Fruit fly (Drosophila melanogaster): ENCODE data around the gene Atg17.

The Atg17 gene

dm6 chr3R:5620387-5620956 lies 49.0 kb upstream of the Atg17 start (continued):
- peak; percentile 52 for TF ChIP-seq CG3163 (GFP tag; optimal IDR thresholded peaks at IDR 0.05)
- TF ChIP-seq CG5245 (GFP tag; optimal IDR thresholded peaks at IDR 0.05), result peak; percentile 61
- TF ChIP-seq run (tag; optimal IDR thresholded peaks at IDR 0.05), result no peak
- TF ChIP-seq CG6813 (GFP tag; optimal IDR thresholded peaks at IDR 0.05), result peak; percentile 47
- no peak for TF ChIP-seq aop (GFP tag; IDR thresholded peaks at IDR 0.05)
- peak; percentile 79 for TF ChIP-seq CG31441 (GFP tag; IDR thresholded peaks at IDR 0.05)
- peak; percentile 66; the same call in 1 of the 3 replicates for TF ChIP-seq CG11456 (GFP tag; IDR thresholded peaks at IDR 0.05)
- TF ChIP-seq gsb (GFP tag; IDR thresholded peaks at IDR 0.05), result 0 out of 2 replicates have a peak, but pooled peaks have one; percentile 9
- TF ChIP-seq Xbp1 (GFP tag; optimal IDR thresholded peaks at IDR 0.05), result peak; percentile 71
- no peak for TF ChIP-seq bbx (GFP tag; IDR thresholded peaks at IDR 0.05; ENCODE audit: partially characterized antibody)
- peak; percentile 43; the same call in 1 of the 2 replicates for TF ChIP-seq CG14014 (GFP tag; IDR thresholded peaks at IDR 0.05)
- no peak for TF ChIP-seq dan (GFP tag; IDR thresholded peaks at IDR 0.05)
- TF ChIP-seq CG11085 (GFP tag; IDR thresholded peaks at IDR 0.05), result peak; percentile 48; the same call in 1 of the 2 replicates
- TF ChIP-seq Bdp1 (GFP tag; optimal IDR thresholded peaks at IDR 0.05), result no peak
- TF ChIP-seq mam (GFP tag; optimal IDR thresholded peaks at IDR 0.05), result peak; percentile 60
- peak; percentile 15; the same call in 1 of the 2 replicates for TF ChIP-seq wor (GFP tag; IDR thresholded peaks at IDR 0.05)
- peak; percentile 73 for TF ChIP-seq Sox102F (GFP tag; optimal IDR thresholded peaks at IDR 0.05)
- peak; percentile 44 for TF ChIP-seq CG16815 (GFP tag; optimal IDR thresholded peaks at IDR 0.05)
- peak; percentile 61 for TF ChIP-seq CG8281 (tag; optimal IDR thresholded peaks at IDR 0.05)
- peak; percentile 14 for TF ChIP-seq tx (GFP tag; optimal IDR thresholded peaks at IDR 0.05)
- no peak for TF ChIP-seq Bgb (GFP tag; IDR thresholded peaks at IDR 0.05; ENCODE audit: partially characterized antibody)
- no peak for TF ChIP-seq nerfin-2 (GFP tag; IDR thresholded peaks at IDR 0.05; ENCODE audit: partially characterized antibody)
- no peak for TF ChIP-seq CG4328 (GFP tag; optimal IDR thresholded peaks at IDR 0.05)
- peak; percentile 65; the same call in 1 of the 2 replicates for TF ChIP-seq ranshi (GFP tag; IDR thresholded peaks at IDR 0.05)
- no peak for TF ChIP-seq pita (GFP tag; optimal IDR thresholded peaks at IDR 0.05)
- TF ChIP-seq Rfx (GFP tag; IDR thresholded peaks at IDR 0.05), result peak; percentile 46
- TF ChIP-seq CG32532 (GFP tag; IDR thresholded peaks at IDR 0.05), result peak; percentile 60; the same call in 1 of the 2 replicates
- peak; percentile 35; the same call in 1 of the 2 replicates for TF ChIP-seq Nf-YA (GFP tag; IDR thresholded peaks at IDR 0.05)
- no peak for TF ChIP-seq p53 (GFP tag; optimal IDR thresholded peaks at IDR 0.05)
- TF ChIP-seq CG13894 (tag; optimal IDR thresholded peaks at IDR 0.05), result no peak
- peak; percentile 74 for TF ChIP-seq CG8924 (tag; optimal IDR thresholded peaks at IDR 0.05)
- TF ChIP-seq CG10366 (GFP tag; IDR thresholded peaks at IDR 0.05), result no peak; the same call in 1 of the 2 replicates
- no peak for TF ChIP-seq Blimp-1 (GFP tag; optimal IDR thresholded peaks at IDR 0.05)
- no peak for TF ChIP-seq Adf1 (GFP tag; IDR thresholded peaks at IDR 0.05)
- no peak for TF ChIP-seq toy (GFP tag; IDR thresholded peaks at IDR 0.05)

DNA sequence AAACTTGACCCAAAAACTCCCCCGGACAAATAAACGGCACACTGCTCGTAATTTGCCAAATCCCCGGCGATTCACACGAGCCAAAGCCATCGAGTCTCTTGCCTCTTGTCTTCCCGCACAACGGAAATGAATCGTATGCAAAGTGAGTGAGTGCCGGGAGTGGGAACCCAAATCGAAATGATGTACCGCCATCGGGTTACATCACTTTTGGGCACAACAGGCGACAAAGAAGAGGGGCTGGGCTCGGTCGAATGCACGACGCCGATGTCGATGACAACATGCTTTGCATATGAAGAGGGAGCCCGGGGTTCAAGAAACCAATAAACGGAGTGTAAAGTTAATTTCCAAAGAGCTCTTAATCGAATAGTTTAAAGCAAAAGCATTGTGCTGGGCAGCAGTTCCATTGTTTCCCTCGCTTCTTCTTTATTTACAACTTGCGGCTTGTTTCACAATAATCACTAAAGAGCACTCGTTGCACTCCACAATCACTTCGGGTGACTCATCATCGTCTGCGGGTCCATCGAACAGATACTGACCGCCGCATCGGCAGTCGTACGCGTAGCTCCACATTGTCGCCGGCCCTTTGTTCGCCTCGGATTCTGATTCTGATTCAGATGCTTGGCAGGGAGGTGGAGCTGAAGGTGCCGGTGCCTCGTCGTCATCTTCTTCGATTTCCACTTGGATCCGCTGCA lies 47.7 kb upstream of the Atg17 start:
- TF ChIP-seq Dref (GFP tag; IDR thresholded peaks at IDR 0.05) (no peak), Mes4 (GFP tag; optimal IDR thresholded peaks at IDR 0.05) (no peak), ham (GFP tag; IDR thresholded peaks at IDR 0.05) (no peak), mld (GFP tag; IDR thresholded peaks at IDR 0.05; ENCODE audit: partially characterized antibody) (0 out of 3 replicates have a peak, but pooled peaks have one; percentile 17), stc (GFP tag; IDR thresholded peaks at IDR 0.05) (no peak), Pdp1 (GFP tag; optimal IDR thresholded peaks at IDR 0.05) (peak in 1 of 2 experiments; percentile 69), CG17912 (GFP tag; optimal IDR thresholded peaks at IDR 0.05) (no peak), ssp (GFP tag; IDR thresholded peaks at IDR 0.05) (0 out of 2 replicates have a peak, but pooled peaks have one; percentile 11), CG14860 (GFP tag; IDR thresholded peaks at IDR 0.05; ENCODE audit: partially characterized antibody) (0 out of 3 replicates have a peak, but pooled peaks have one; percentile 19), crc (GFP tag; optimal IDR thresholded peaks at IDR 0.05) (no peak), oc (tag; optimal IDR thresholded peaks at IDR 0.05) (no peak), chm (GFP tag; IDR thresholded peaks at IDR 0.05) (0 out of 2 replicates have a peak, but pooled peaks have one; percentile 9), Deaf1 (tag; optimal IDR thresholded peaks at IDR 0.05) (peak; percentile 24), CG12769 (tag; optimal IDR thresholded peaks at IDR 0.05) (peak; percentile 41), kay (GFP tag; optimal IDR thresholded peaks at IDR 0.05) (peak; percentile 8)
